Worm (Caenorhabditis elegans): ENCODE results near the gene Y44A6D.3.

ce11 chrV:20826618-20827017 is 34.4 kb upstream of the Y44A6D.3 start:
- TF ChIP-seq odd-2 (tag; optimal IDR thresholded peaks at IDR 0.05), result no peak
- no peak for TF ChIP-seq dmd-4 (tag; optimal IDR thresholded peaks at IDR 0.05; ENCODE audit: borderline replicate concordance)
- TF ChIP-seq ceh-9 (tag; optimal IDR thresholded peaks at IDR 0.05), result no peak
- no peak for TF ChIP-seq ama-1 (optimal IDR thresholded peaks at IDR 0.05)
- TF ChIP-seq mec-3 (tag; optimal IDR thresholded peaks at IDR 0.05; ENCODE audit: borderline replicate concordance), result no peak
- TF ChIP-seq ceh-34 (tag; optimal IDR thresholded peaks at IDR 0.05), result no peak
- TF ChIP-seq ref-2 (tag; optimal IDR thresholded peaks at IDR 0.05), result no peak
- no peak for TF ChIP-seq Y22D7AL.16 (tag; optimal IDR thresholded peaks at IDR 0.05)
- no peak for TF ChIP-seq sox-2 (GFP tag; IDR thresholded peaks at IDR 0.05)
- TF ChIP-seq nfya-1 (tag; optimal IDR thresholded peaks at IDR 0.05), result no peak
